Fruit fly (Drosophila melanogaster): ENCODE results near the gene Vtld.

- no peak for TF ChIP-seq CG8632 (GFP tag; optimal IDR thresholded peaks at IDR 0.05)
- TF ChIP-seq Sox102F (GFP tag; optimal IDR thresholded peaks at IDR 0.05) = no peak
- no peak for TF ChIP-seq Lpt (GFP tag; optimal IDR thresholded peaks at IDR 0.05)
- TF ChIP-seq CG16779 (tag; optimal IDR thresholded peaks at IDR 0.05) = no peak
- no peak for TF ChIP-seq CG10669 (GFP tag; optimal IDR thresholded peaks at IDR 0.05)
- TF ChIP-seq spab (GFP tag; optimal IDR thresholded peaks at IDR 0.05) = no peak
- TF ChIP-seq CG3032 (tag; optimal IDR thresholded peaks at IDR 0.05) = no peak
- no peak for TF ChIP-seq CG11762 (GFP tag; optimal IDR thresholded peaks at IDR 0.05; ENCODE audit: insufficient read depth)
- TF ChIP-seq CG11294 (GFP tag; IDR thresholded peaks at IDR 0.05) = no peak
- TF ChIP-seq Gug (GFP tag; IDR thresholded peaks at IDR 0.05) = no peak
- TF ChIP-seq CG6808 (GFP tag; optimal IDR thresholded peaks at IDR 0.05) = no peak
- no peak for TF ChIP-seq CG32006 (GFP tag; optimal IDR thresholded peaks at IDR 0.05)
Measured at dm6 chr3L:19777279-19777960, 17.2 kb downstream of the Vtld start.

Measured in whole organism, prepupa.